Fruit fly (Drosophila melanogaster) S2 (cell line): ENCODE data around the gene GatA.

Source experiments
- CG8478 ChIP-seq: fragments of >200 bp; optimal IDR thresholded peaks from 2 replicates; lab custom pipeline; 2018
- CTCF ChIP-seq, 2 experiments: fragments of >200 bp; optimal IDR thresholded peaks; 2 replicates each; lab custom pipeline; 2018

dm6 chr3R:19051247-19051646, 22.6 kb upstream of the GatA start:
- TF ChIP-seq CG8478 (lab: Kevin White, UChicago) (no peak), CTCF (optimal IDR thresholded peaks at IDR 0.05; lab: Kevin White, UChicago) (no peak)
